Fruit fly (Drosophila melanogaster) Kc167 (cell line): Measurements from ENCODE around the gene CG32081.

Experiments
- insv ChIP-seq: fragments of >200 bp; optimal IDR thresholded peaks from 3 replicates; lab custom pipeline; 2018; ENCODE audit warnings: missing external identifiers
- psq ChIP-seq: fragments of >200 bp; optimal IDR thresholded peaks from 2 replicates; lab custom pipeline; 2017; ENCODE audit warnings: missing external identifiers
- ttk ChIP-seq: sonication (Bioruptor generic); optimal IDR thresholded peaks from 2 replicates; lab custom pipeline; 2017; ENCODE audit warnings: missing external identifiers

- no peak for TF ChIP-seq insv (lab: Kevin White, UChicago)
- no peak for TF ChIP-seq ttk (lab: Kevin White, UChicago)
- TF ChIP-seq psq, result no peak
Observed at dm6 chr3L:11074043-11074853, 46.9 kb downstream of the CG32081 start, which contains the start of the genes Pfdn2 and Noc1.
